Worm (Caenorhabditis elegans): ENCODE results near the gene acly-1.

DNA sequence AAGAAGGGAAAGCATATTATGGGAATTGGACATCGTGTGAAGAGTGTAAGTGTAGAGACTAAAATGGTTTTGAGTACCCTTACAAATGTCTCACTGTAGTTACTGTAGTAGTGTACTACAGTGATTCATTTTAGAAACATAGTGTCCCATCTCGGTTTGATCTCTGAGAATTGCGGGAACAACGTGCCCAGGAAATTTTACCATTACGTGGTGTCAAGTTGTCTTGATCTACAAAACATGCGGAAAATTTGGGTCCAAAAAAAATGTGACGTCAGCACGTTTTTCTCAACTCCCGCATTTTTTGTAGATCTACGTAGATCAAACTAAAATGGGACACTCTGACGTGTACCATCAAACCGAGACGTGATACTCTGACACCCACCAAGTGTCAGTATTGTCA, 3.9 kb downstream of the acly-1 start:
- no peak for TF ChIP-seq aly-2 (tag; optimal IDR thresholded peaks at IDR 0.05)
- TF ChIP-seq nhr-76 (tag; optimal IDR thresholded peaks at IDR 0.05) = no peak
- TF ChIP-seq snpc-4 (tag; optimal IDR thresholded peaks at IDR 0.05) = no peak
- no peak for TF ChIP-seq swsn-7 (tag; optimal IDR thresholded peaks at IDR 0.05)
- TF ChIP-seq elt-3 (tag; optimal IDR thresholded peaks at IDR 0.05) = no peak
- no peak for TF ChIP-seq nhr-77 (tag; optimal IDR thresholded peaks at IDR 0.05)
- no peak for TF ChIP-seq fos-1 (tag; optimal IDR thresholded peaks at IDR 0.05)
- no peak for TF ChIP-seq nhr-90 (tag; optimal IDR thresholded peaks at IDR 0.05; ENCODE audit: poor library complexity)
- no peak for TF ChIP-seq lin-39 (tag; optimal IDR thresholded peaks at IDR 0.05)
- TF ChIP-seq C04F5.9 (tag; optimal IDR thresholded peaks at IDR 0.05) = no peak
